Fruit fly (Drosophila melanogaster): ENCODE results near the gene Ucp4C.

The Ucp4C gene

dm6 chr2L:5986094-5986493 lies 17.7 kb downstream of the Ucp4C start, which contains the start of gene ifc (continued):
- TF ChIP-seq Doc3 (GFP tag; IDR thresholded peaks at IDR 0.05; ENCODE audit: partially characterized antibody) (no peak), CG3065 (GFP tag; optimal IDR thresholded peaks at IDR 0.05) (no peak), CG3995 (GFP tag; optimal IDR thresholded peaks at IDR 0.05) (peak; percentile 17), cato (GFP tag; optimal IDR thresholded peaks at IDR 0.05; ENCODE audit: borderline replicate concordance) (peak; percentile 17), chif (GFP tag; optimal IDR thresholded peaks at IDR 0.05) (peak in 1 of 2 experiments; percentile 59), onecut (GFP tag; IDR thresholded peaks at IDR 0.05) (no peak; the same call in none of the 2 replicates), CG6254 (GFP tag; optimal IDR thresholded peaks at IDR 0.05) (peak; percentile 0), CG13775 (GFP tag; optimal IDR thresholded peaks at IDR 0.05) (peak; percentile 59), CG9797 (GFP tag; optimal IDR thresholded peaks at IDR 0.05) (peak; percentile 94), unpg (GFP tag; optimal IDR thresholded peaks at IDR 0.05) (peak; percentile 42), CG4282 (GFP tag; optimal IDR thresholded peaks at IDR 0.05) (peak; percentile 36), fd96Cb (tag; optimal IDR thresholded peaks at IDR 0.05) (peak; percentile 27), CG8944 (GFP tag; optimal IDR thresholded peaks at IDR 0.05) (peak; percentile 40), Pdp1 (GFP tag; optimal IDR thresholded peaks at IDR 0.05) (peak; percentile 68 to 72), Fer2 (tag; optimal IDR thresholded peaks at IDR 0.05) (peak; percentile 10), CG34422 (GFP tag; IDR thresholded peaks at IDR 0.05) (no peak), CG7839 (tag; optimal IDR thresholded peaks at IDR 0.05) (peak; percentile 58), pan (optimal IDR thresholded peaks at IDR 0.05) (no peak), pan (GFP tag; optimal IDR thresholded peaks at IDR 0.05 in 1 of 2, IDR thresholded peaks at IDR 0.05 in 1 of 2) (no peak), CG12155 (GFP tag; optimal IDR thresholded peaks at IDR 0.05) (peak; percentile 37), bsh (GFP tag; optimal IDR thresholded peaks at IDR 0.05) (peak in 1 of 2 experiments; percentile 42), tio (GFP tag; optimal IDR thresholded peaks at IDR 0.05) (no peak), CG1647 (GFP tag; optimal IDR thresholded peaks at IDR 0.05) (peak; percentile 37), hth (optimal IDR thresholded peaks at IDR 0.05) (no peak), zen (tag; optimal IDR thresholded peaks at IDR 0.05) (peak; percentile 22), Lhr (GFP tag; optimal IDR thresholded peaks at IDR 0.05) (peak; percentile 93), CG10654 (GFP tag; optimal IDR thresholded peaks at IDR 0.05) (peak; percentile 42), HmgD (GFP tag; optimal IDR thresholded peaks at IDR 0.05) (peak; percentile 69), HLHmδ (GFP tag; optimal IDR thresholded peaks at IDR 0.05) (peak; percentile 19), Kr (GFP tag; optimal IDR thresholded peaks at IDR 0.05) (no peak), Mad (GFP tag; optimal IDR thresholded peaks at IDR 0.05) (peak; percentile 51), MESR4 (GFP tag; optimal IDR thresholded peaks at IDR 0.05) (peak; percentile 85), dpn (GFP tag; optimal IDR thresholded peaks at IDR 0.05) (peak; percentile 67 to 75), CG2678 (tag; optimal IDR thresholded peaks at IDR 0.05) (peak; percentile 64), sisA (GFP tag; IDR thresholded peaks at IDR 0.05) (no peak), sens (GFP tag) (peak; percentile 90), CG2129 (GFP tag; IDR thresholded peaks at IDR 0.05; ENCODE audit: partially characterized antibody) (no peak), CG12071 (GFP tag; optimal IDR thresholded peaks at IDR 0.05) (no peak), CG18599 (GFP tag; optimal IDR thresholded peaks at IDR 0.05) (peak; percentile 52), gfzf (GFP tag; optimal IDR thresholded peaks at IDR 0.05) (peak; percentile 61), Ets97D (GFP tag; optimal IDR thresholded peaks at IDR 0.05) (peak; percentile 91), nerfin-2 (GFP tag; IDR thresholded peaks at IDR 0.05; ENCODE audit: partially characterized antibody) (no peak), fd3F (GFP tag; optimal IDR thresholded peaks at IDR 0.05) (peak; percentile 22), HLH54F (GFP tag; optimal IDR thresholded peaks at IDR 0.05) (peak; percentile 65), Xbp1 (GFP tag; optimal IDR thresholded peaks at IDR 0.05) (peak; percentile 67), cg (GFP tag; optimal IDR thresholded peaks at IDR 0.05) (no peak), Dip3 (GFP tag; optimal IDR thresholded peaks at IDR 0.05) (peak; percentile 51), crp (GFP tag; optimal IDR thresholded peaks at IDR 0.05) (peak in 1 of 2 experiments; percentile 55), Sox102F (GFP tag; optimal IDR thresholded peaks at IDR 0.05) (no peak), CG1792 (GFP tag; optimal IDR thresholded peaks at IDR 0.05) (peak; percentile 51)
